Worm (Caenorhabditis elegans): ENCODE data around the gene ZK1248.4.

DNA sequence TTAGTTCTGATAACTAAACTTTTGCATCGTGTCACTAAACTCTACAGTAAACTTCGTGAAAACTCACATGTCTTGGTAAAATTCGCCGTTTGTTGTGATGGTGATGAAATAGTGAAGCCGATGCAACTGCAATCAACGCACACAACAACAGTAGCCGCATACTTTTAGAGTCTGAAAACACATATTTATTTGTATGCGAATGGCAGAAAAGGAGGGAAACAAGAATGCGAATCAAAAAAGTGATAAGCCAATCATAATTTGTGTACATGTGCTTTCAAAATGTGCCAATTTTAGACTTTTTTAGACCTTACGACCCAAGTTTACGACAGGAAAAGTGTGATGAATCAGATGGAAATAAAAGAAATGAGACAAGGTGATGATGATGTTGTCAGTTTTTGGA lies 13.1 kb upstream of the ZK1248.4 start, which contains the start of gene K05F1.10:
- TF ChIP-seq ceh-18 (tag; optimal IDR thresholded peaks at IDR 0.05) (no peak), nhr-232 (tag; optimal IDR thresholded peaks at IDR 0.05) (no peak), tbx-2 (tag; optimal IDR thresholded peaks at IDR 0.05) (no peak), lim-6 (tag; optimal IDR thresholded peaks at IDR 0.05) (no peak), pag-3 (tag; optimal IDR thresholded peaks at IDR 0.05; ENCODE audit: borderline replicate concordance) (no peak), madf-2 (tag; optimal IDR thresholded peaks at IDR 0.05) (no peak)

All from whole organism, late embryonic.